Worm (Caenorhabditis elegans): ENCODE results near the gene F38B2.3.

- TF ChIP-seq dao-5 (tag; optimal IDR thresholded peaks at IDR 0.05) (no peak), him-1 (tag; optimal IDR thresholded peaks at IDR 0.05) (no peak)
These were observed 44.7 kb downstream of the F38B2.3 start for ce11 chrX:11241479-11241878.

Data from whole organism, L4/young adult.